Fruit fly (Drosophila melanogaster) whole organism, embryonic: ENCODE data around the gene CG3119.

Experiments
- Aef1 ChIP-seq: fragments of 200-800 bp; sonication (Bioruptor generic); IDR thresholded peaks from 3 replicates; pipeline ENCODE4 v1.3.6; 2022; ENCODE audit warnings: missing biosample characterization, missing genetic modification characterization
- Atf-2 ChIP-seq: fragments of 200-800 bp; sonication (Bioruptor generic); optimal IDR thresholded peaks from 2 replicates; lab custom pipeline; 2016; ENCODE audit warnings: missing biosample characterization, missing genetic modification characterization
- CG10543 ChIP-seq: fragments of 200-800 bp; sonication (Bioruptor generic); optimal IDR thresholded peaks from 3 replicates; lab custom pipeline; 2017; ENCODE audit warnings: missing biosample characterization, mild to moderate bottlenecking, missing genetic modification characterization, moderate library complexity
- CG11504 ChIP-seq: fragments of 200-800 bp; sonication (Bioruptor generic); optimal IDR thresholded peaks from 3 replicates; lab custom pipeline; 2019; ENCODE audit warnings: missing biosample characterization, mild to moderate bottlenecking, missing genetic modification characterization, moderate library complexity
- CG12299 ChIP-seq: fragments of 200-800 bp; sonication (Bioruptor generic); optimal IDR thresholded peaks from 2 replicates; lab custom pipeline; 2018; ENCODE audit warnings: missing biosample characterization, mild to moderate bottlenecking, missing genetic modification characterization
- CG1529 ChIP-seq: fragments of 200-800 bp; sonication (Bioruptor generic); optimal IDR thresholded peaks from 3 replicates; lab custom pipeline; 2018; ENCODE audit warnings: missing biosample characterization, missing genetic modification characterization
- CG16779 ChIP-seq: fragments of 200-800 bp; sonication (Bioruptor generic); IDR thresholded peaks from 2 replicates; pipeline ENCODE4 v1.3.6; 2022; ENCODE audit warnings: missing biosample characterization, missing genetic modification characterization
- CG17361 ChIP-seq: fragments of 200-800 bp; sonication (Bioruptor generic); IDR thresholded peaks from 3 replicates; pipeline ENCODE4 v1.3.6; 2022; ENCODE audit warnings: missing biosample characterization, missing genetic modification characterization
- CG18619 ChIP-seq: fragments of 200-800 bp; sonication (Bioruptor generic); optimal IDR thresholded peaks from 3 replicates; lab custom pipeline; 2017; ENCODE audit warnings: missing biosample characterization, mild to moderate bottlenecking, missing genetic modification characterization
- CG30403 ChIP-seq: fragments of 200-800 bp; sonication (Bioruptor generic); optimal IDR thresholded peaks from 3 replicates; lab custom pipeline; 2016; ENCODE audit warnings: missing biosample characterization, missing genetic modification characterization
- CG3163 ChIP-seq: fragments of 200-800 bp; sonication (Bioruptor generic); optimal IDR thresholded peaks from 3 replicates; lab custom pipeline; 2016; ENCODE audit warnings: missing biosample characterization, missing genetic modification characterization
- CG3726 ChIP-seq: fragments of 200-800 bp; sonication (Bioruptor generic); IDR thresholded peaks from 3 replicates; pipeline ENCODE4, ENCODE4 v1.3.6; 2022; ENCODE audit warnings: missing biosample characterization, missing genetic modification characterization
- CG6683 ChIP-seq: fragments of 200-800 bp; sonication (Bioruptor generic); optimal IDR thresholded peaks from 2 replicates; lab custom pipeline; 2017; ENCODE audit warnings: missing biosample characterization, mild to moderate bottlenecking, missing genetic modification characterization, missing genetic modification reagents
- CG9876 ChIP-seq: fragments of 200-800 bp; sonication (Bioruptor generic); optimal IDR thresholded peaks from 2 replicates; lab custom pipeline; 2016; ENCODE audit warnings: missing biosample characterization, missing genetic modification characterization
- D19B ChIP-seq: fragments of 200-800 bp; sonication (Bioruptor generic); optimal IDR thresholded peaks from 2 replicates; lab custom pipeline; 2017; ENCODE audit warnings: missing biosample characterization, mild to moderate bottlenecking, missing genetic modification characterization
- Dek ChIP-seq: fragments of 200-800 bp; sonication (Bioruptor generic); optimal IDR thresholded peaks from 3 replicates; lab custom pipeline; 2019; ENCODE audit warnings: missing biosample characterization, mild to moderate bottlenecking, missing genetic modification characterization, moderate library complexity
- Elba2 ChIP-seq: fragments of 200-800 bp; sonication (Bioruptor generic); optimal IDR thresholded peaks from 3 replicates; lab custom pipeline; 2016; ENCODE audit warnings: missing biosample characterization, missing genetic modification characterization
- Fer1 ChIP-seq: fragments of 200-800 bp; sonication (Bioruptor generic); optimal IDR thresholded peaks from 2 replicates; lab custom pipeline; 2017; ENCODE audit warnings: missing biosample characterization, mild to moderate bottlenecking, missing genetic modification characterization
- Hand ChIP-seq: fragments of 200-800 bp; sonication (Bioruptor generic); optimal IDR thresholded peaks from 2 replicates; lab custom pipeline; 2017; ENCODE audit warnings: mild to moderate bottlenecking, missing biosample characterization, missing genetic modification reagents, missing genetic modification characterization
- MTF-1 ChIP-seq: fragments of 200-800 bp; sonication (Bioruptor generic); optimal IDR thresholded peaks from 2 replicates; lab custom pipeline; 2018; ENCODE audit warnings: missing biosample characterization, mild to moderate bottlenecking, missing genetic modification characterization, borderline replicate concordance
- Med ChIP-seq: fragments of 200-800 bp; sonication (Bioruptor generic); peaks from one replicate; lab custom pipeline; 2016; ENCODE audit warnings: missing biosample characterization, missing genetic modification characterization, mild to moderate bottlenecking, inconsistent platforms, moderate library complexity
- Pdp1 ChIP-seq, 2 experiments: fragments of 200-800 bp; sonication (Bioruptor generic); optimal IDR thresholded peaks; 3 replicates each; lab custom pipeline; 2016; ENCODE audit warnings: missing biosample characterization in 2 of 2, missing genetic modification characterization in 2 of 2, mild to moderate bottlenecking in 1 of 2, moderate library complexity in 1 of 2
- Rx ChIP-seq: fragments of 200-800 bp; sonication (Bioruptor generic); IDR thresholded peaks from 2 replicates; pipeline ENCODE4 v1.3.6; 2022; ENCODE audit warnings: missing biosample characterization, missing genetic modification characterization
- Sry-δ ChIP-seq: fragments of 200-800 bp; sonication (Bioruptor generic); optimal IDR thresholded peaks from 2 replicates; lab custom pipeline; 2016; ENCODE audit warnings: missing biosample characterization, missing genetic modification characterization
- TFAM ChIP-seq: fragments of 200-800 bp; sonication (Bioruptor generic); optimal IDR thresholded peaks from 2 replicates; lab custom pipeline; 2017; ENCODE audit warnings: missing biosample characterization, missing genetic modification characterization, inconsistent platforms
- ab ChIP-seq: fragments of 200-800 bp; sonication (Bioruptor generic); optimal IDR thresholded peaks from 2 replicates; lab custom pipeline; 2016; ENCODE audit warnings: missing biosample characterization, missing genetic modification characterization
- al ChIP-seq: fragments of 200-800 bp; sonication (Bioruptor generic); IDR thresholded peaks from 2 replicates; pipeline ENCODE4 v1.3.6; 2022; ENCODE audit warnings: missing biosample characterization, missing genetic modification characterization
- ash1 ChIP-seq: fragments of 200-800 bp; sonication (Bioruptor generic); optimal IDR thresholded peaks from 2 replicates; lab custom pipeline; 2018; ENCODE audit warnings: missing biosample characterization, mild to moderate bottlenecking, missing genetic modification characterization
- bowl ChIP-seq: fragments of 200-800 bp; sonication (Bioruptor generic); IDR thresholded peaks from 2 replicates; pipeline ENCODE4 v1.3.6; 2022; ENCODE audit warnings: missing biosample characterization, missing genetic modification characterization
- dan ChIP-seq: fragments of 200-800 bp; sonication (Bioruptor generic); IDR thresholded peaks from 2 replicates; pipeline ENCODE4 v1.3.6; 2022; ENCODE audit warnings: missing biosample characterization, missing genetic modification characterization
- ewg ChIP-seq: fragments of 200-800 bp; sonication (Bioruptor generic); optimal IDR thresholded peaks from 3 replicates; lab custom pipeline; 2017; ENCODE audit warnings: mild to moderate bottlenecking, missing biosample characterization, missing genetic modification reagents, missing genetic modification characterization
- exex ChIP-seq: fragments of 200-800 bp; sonication (Bioruptor generic); optimal IDR thresholded peaks from 4 replicates; lab custom pipeline; 2018; ENCODE audit warnings: missing biosample characterization, mild to moderate bottlenecking, missing genetic modification characterization, moderate library complexity
- fd64A ChIP-seq: fragments of 200-800 bp; sonication (Bioruptor generic); optimal IDR thresholded peaks from 3 replicates; lab custom pipeline; 2018; ENCODE audit warnings: missing biosample characterization, mild to moderate bottlenecking, missing genetic modification characterization
- ftz-f1 ChIP-seq: fragments of 200-800 bp; sonication (Bioruptor generic); optimal IDR thresholded peaks from 2 replicates; lab custom pipeline; 2016; ENCODE audit warnings: missing biosample characterization, missing genetic modification characterization
- fu2 ChIP-seq: fragments of 200-800 bp; sonication (Bioruptor generic); optimal IDR thresholded peaks from 2 replicates; lab custom pipeline; 2016; ENCODE audit warnings: missing biosample characterization, missing genetic modification characterization
- grn ChIP-seq: fragments of 200-800 bp; sonication (Bioruptor generic); optimal IDR thresholded peaks from 3 replicates; lab custom pipeline; 2017; ENCODE audit warnings: missing biosample characterization, missing genetic modification characterization
- gsb ChIP-seq: fragments of 200-800 bp; sonication (Bioruptor generic); IDR thresholded peaks from 2 replicates; pipeline ENCODE4 v1.3.6; 2022; ENCODE audit warnings: missing biosample characterization, missing genetic modification characterization
- gsb-n ChIP-seq: fragments of 200-800 bp; sonication (Bioruptor generic); optimal IDR thresholded peaks from 3 replicates; lab custom pipeline; 2018; ENCODE audit warnings: missing biosample characterization, mild to moderate bottlenecking, missing genetic modification characterization
- ham ChIP-seq: fragments of 200-800 bp; sonication (Bioruptor generic); IDR thresholded peaks from 2 replicates; pipeline ENCODE4 v1.3.6; 2022; ENCODE audit warnings: missing biosample characterization, missing genetic modification characterization
- lola ChIP-seq, 3 experiments: fragments of >200 bp in 2 of 3; fragments of 200-800 bp in 1 of 3; sonication (Bioruptor generic) in 1 of 3; optimal IDR thresholded peaks; 2 replicates each; lab custom pipeline; 2017 to 2019; ENCODE audit warnings: missing biosample characterization in 3 of 3, missing genetic modification characterization in 3 of 3, mild to moderate bottlenecking in 1 of 3, moderate library complexity in 1 of 3
- org-1 ChIP-seq: fragments of 200-800 bp; sonication (Bioruptor generic); optimal IDR thresholded peaks from 2 replicates; lab custom pipeline; 2017; ENCODE audit warnings: missing biosample characterization, missing genetic modification characterization
- p53 ChIP-seq: fragments of 200-800 bp; sonication (Bioruptor generic); optimal IDR thresholded peaks from 2 replicates; lab custom pipeline; 2016; ENCODE audit warnings: missing biosample characterization, missing genetic modification characterization
- phol ChIP-seq: fragments of 200-800 bp; sonication (Bioruptor generic); optimal IDR thresholded peaks from 3 replicates; lab custom pipeline; 2018; ENCODE audit warnings: missing biosample characterization, mild to moderate bottlenecking, missing genetic modification characterization, moderate library complexity
- ranshi ChIP-seq: fragments of 200-800 bp; sonication (Bioruptor generic); IDR thresholded peaks from 2 replicates; pipeline ENCODE4 v1.3.6; 2022; ENCODE audit warnings: missing biosample characterization, missing genetic modification characterization
- scrt ChIP-seq: fragments of 200-800 bp; sonication (Bioruptor generic); optimal IDR thresholded peaks from 2 replicates; lab custom pipeline; 2018; ENCODE audit warnings: missing biosample characterization, mild to moderate bottlenecking, missing genetic modification characterization, moderate library complexity
- yki ChIP-seq: fragments of >200 bp; optimal IDR thresholded peaks from 3 replicates; lab custom pipeline; 2018

The CG3119 gene

dm6 chr2L:2884683-2885502 lies 47.3 kb upstream of the CG3119 start (continued):
- peak; percentile 8 for TF ChIP-seq CG3163 (GFP tag; lab: Kevin White, UChicago)
- no peak; the same call in 1 of the 2 replicates for TF ChIP-seq CG16779
- TF ChIP-seq CG17361 = peak; percentile 72; the same call in 1 of the 3 replicates
- TF ChIP-seq Dek (tag; lab: Kevin White, UChicago) = peak; percentile 33
- TF ChIP-seq CG30403 (GFP tag; lab: Kevin White, UChicago) = no peak
- TF ChIP-seq al = peak; percentile 33; the same call in 1 of the 2 replicates
- no peak for TF ChIP-seq fu2 (GFP tag; lab: Kevin White, UChicago)
- TF ChIP-seq p53 = no peak
- TF ChIP-seq Atf-2 = no peak
- peak; percentile 71 for TF ChIP-seq phol (tag; lab: Kevin White, UChicago)
- no peak for TF ChIP-seq CG3726 (GFP tag; lab: Robert Waterston, UW)
- TF ChIP-seq ash1 = peak; percentile 65
- no peak for TF ChIP-seq CG1529 (GFP tag; lab: Kevin White, UChicago)
- peak in 1 of 3 experiments; percentile 47 for TF ChIP-seq lola (GFP tag; optimal IDR thresholded peaks at IDR 0.05; lab: Kevin White, UChicago)
- peak; percentile 49 for TF ChIP-seq fd64A
- TF ChIP-seq scrt (GFP tag; lab: Kevin White, UChicago) = peak; percentile 60
- TF ChIP-seq, all 482 proteins: peak for 255

dm6 chr2L:2883703-2884294 lies 46.2 kb upstream of the CG3119 start:
- peak; percentile 7 for TF ChIP-seq CG10543
- peak; percentile 9 for TF ChIP-seq grn (GFP tag; lab: Kevin White, UChicago)
- TF ChIP-seq CG6683 = no peak
- TF ChIP-seq Pdp1 (GFP tag; optimal IDR thresholded peaks at IDR 0.05; lab: Kevin White, UChicago) = peak in 1 of 2 experiments; percentile 36
- TF ChIP-seq Hand (GFP tag; lab: Kevin White, UChicago) = peak; percentile 31
- TF ChIP-seq CG12299 (tag; lab: Kevin White, UChicago) = no peak
- no peak for TF ChIP-seq CG11504 (tag; lab: Kevin White, UChicago)
- TF ChIP-seq Med (GFP tag; lab: Kevin White, UChicago) = peak; percentile 35
- TF ChIP-seq gsb-n (tag; lab: Kevin White, UChicago) = no peak
- no peak for TF ChIP-seq ftz-f1 (GFP tag; lab: Kevin White, UChicago)
- peak; percentile 18; the same call in 1 of the 2 replicates for TF ChIP-seq ranshi (GFP tag; lab: Robert Waterston, UW)
- no peak for TF ChIP-seq dan (GFP tag; lab: Robert Waterston, UW)
- TF ChIP-seq Fer1 (GFP tag; lab: Kevin White, UChicago) = peak; percentile 2
- TF ChIP-seq bowl (GFP tag; lab: Robert Waterston, UW) = no peak
- TF ChIP-seq exex (tag; lab: Kevin White, UChicago) = peak; percentile 89

- TF ChIP-seq ewg (GFP tag; lab: Kevin White, UChicago) (no peak), MTF-1 (GFP tag; lab: Kevin White, UChicago) (peak; percentile 69), CG6683 (peak; percentile 34), D19B (GFP tag; lab: Kevin White, UChicago) (peak; percentile 14), TFAM (no peak), yki (lab: Kevin White, UChicago) (no peak), Rx (GFP tag; lab: Robert Waterston, UW) (no peak), CG18619 (GFP tag; lab: Kevin White, UChicago) (no peak), org-1 (GFP tag; lab: Kevin White, UChicago) (peak; percentile 48), Aef1 (GFP tag; lab: Robert Waterston, UW) (no peak), ham (GFP tag; lab: Robert Waterston, UW) (no peak), gsb (no peak; the same call in 1 of the 2 replicates), ab (GFP tag; lab: Kevin White, UChicago) (no peak), Sry-δ (GFP tag; lab: Kevin White, UChicago) (peak; percentile 41), Elba2 (GFP tag; lab: Kevin White, UChicago) (no peak), CG9876 (no peak)
Measured at dm6 chr2L:2882968-2883702, 45.5 kb upstream of the CG3119 start.
